Worm (Caenorhabditis elegans): ENCODE results near the gene nhr-135.

ce11 chrV:7050153-7050552, 43.4 kb downstream of the nhr-135 start:
- TF ChIP-seq nhr-28 (tag; optimal IDR thresholded peaks at IDR 0.05) (no peak), mml-1 (tag; optimal IDR thresholded peaks at IDR 0.05) (no peak), ztf-11 (tag; optimal IDR thresholded peaks at IDR 0.05) (no peak), pqm-1 (tag; optimal IDR thresholded peaks at IDR 0.05) (no peak), ztf-4 (tag; optimal IDR thresholded peaks at IDR 0.05) (no peak), nhr-67 (tag; optimal IDR thresholded peaks at IDR 0.05) (no peak), fkh-10 (GFP tag; optimal IDR thresholded peaks at IDR 0.05) (no peak), unc-62 (GFP tag; optimal IDR thresholded peaks at IDR 0.05) (no peak), unc-39 (tag; optimal IDR thresholded peaks at IDR 0.05) (no peak), aly-2 (tag; optimal IDR thresholded peaks at IDR 0.05) (no peak), zag-1 (tag; optimal IDR thresholded peaks at IDR 0.05) (no peak), elt-2 (tag; optimal IDR thresholded peaks at IDR 0.05) (no peak)
